Fruit fly (Drosophila melanogaster): Measurements from ENCODE around the gene wol.

wol gene

dm6 chr2L:8319858-8320525 is 17.2 kb upstream of the wol start, which contains the start of the genes mtsh and strat (continued):
- TF ChIP-seq nau (GFP tag; optimal IDR thresholded peaks at IDR 0.05) (no peak), Xbp1 (GFP tag; optimal IDR thresholded peaks at IDR 0.05) (peak; percentile 66), CG10274 (GFP tag; optimal IDR thresholded peaks at IDR 0.05) (peak; percentile 27), gsb (GFP tag; IDR thresholded peaks at IDR 0.05) (peak; percentile 33; the same call in 1 of the 2 replicates), ac (GFP tag; optimal IDR thresholded peaks at IDR 0.05) (peak; percentile 35), Side (GFP tag; optimal IDR thresholded peaks at IDR 0.05) (peak; percentile 72), ara (GFP tag; IDR thresholded peaks at IDR 0.05) (0 out of 2 replicates have a peak, but pooled peaks have one; percentile 42), dysf (GFP tag; IDR thresholded peaks at IDR 0.05) (peak; percentile 45; the same call in 2 of the 3 replicates), chn (GFP tag; optimal IDR thresholded peaks at IDR 0.05) (peak; percentile 28), jing (GFP tag; optimal IDR thresholded peaks at IDR 0.05) (peak; percentile 20), toy (GFP tag; IDR thresholded peaks at IDR 0.05) (no peak), CG15696 (tag; optimal IDR thresholded peaks at IDR 0.05) (no peak), Dbx (GFP tag; IDR thresholded peaks at IDR 0.05) (no peak), CG17385 (GFP tag; optimal IDR thresholded peaks at IDR 0.05) (peak; percentile 47), her (GFP tag; optimal IDR thresholded peaks at IDR 0.05) (peak; percentile 61), HLH3B (GFP tag; IDR thresholded peaks at IDR 0.05) (peak; percentile 41; the same call in 1 of the 2 replicates), so (GFP tag; IDR thresholded peaks at IDR 0.05) (peak; percentile 60; the same call in 1 of the 3 replicates), emc (GFP tag; optimal IDR thresholded peaks at IDR 0.05) (no peak), mld (GFP tag; IDR thresholded peaks at IDR 0.05; ENCODE audit: partially characterized antibody) (no peak), BtbVII (GFP tag; optimal IDR thresholded peaks at IDR 0.05) (peak; percentile 52), chinmo (GFP tag; IDR thresholded peaks at IDR 0.05; ENCODE audit: partially characterized antibody) (peak; percentile 88; the same call in 3 of the 4 replicates), sr (GFP tag; IDR thresholded peaks at IDR 0.05) (peak; percentile 47; the same call in 1 of the 3 replicates), vfl (GFP tag; optimal IDR thresholded peaks at IDR 0.05) (peak; percentile 38), CG3726 (GFP tag; IDR thresholded peaks at IDR 0.05) (no peak), kah (GFP tag; optimal IDR thresholded peaks at IDR 0.05) (peak; percentile 26), cato (GFP tag; optimal IDR thresholded peaks at IDR 0.05; ENCODE audit: borderline replicate concordance) (peak; percentile 13), CG9437 (GFP tag; optimal IDR thresholded peaks at IDR 0.05) (peak; percentile 61), CG31441 (GFP tag; IDR thresholded peaks at IDR 0.05) (no peak; the same call in none of the 2 replicates), lilli (GFP tag; optimal IDR thresholded peaks at IDR 0.05) (peak; percentile 58), Dek (tag; optimal IDR thresholded peaks at IDR 0.05) (peak; percentile 13), CG11695 (GFP tag; IDR thresholded peaks at IDR 0.05) (no peak), maf-S (GFP tag; optimal IDR thresholded peaks at IDR 0.05) (peak; percentile 57), Oli (tag; optimal IDR thresholded peaks at IDR 0.05) (no peak), slou (GFP tag; optimal IDR thresholded peaks at IDR 0.05) (peak; percentile 30), Pdp1 (GFP tag; optimal IDR thresholded peaks at IDR 0.05) (peak in 1 of 2 experiments; percentile 8), CG11085 (GFP tag; IDR thresholded peaks at IDR 0.05) (peak; percentile 21; the same call in 1 of the 2 replicates), CG8388 (GFP tag; optimal IDR thresholded peaks at IDR 0.05) (peak; percentile 48), D (optimal IDR thresholded peaks at IDR 0.05) (no peak), D (GFP tag; optimal IDR thresholded peaks at IDR 0.05) (peak; percentile 53), disco-r (GFP tag; optimal IDR thresholded peaks at IDR 0.05) (peak; percentile 29), Dp (GFP tag; optimal IDR thresholded peaks at IDR 0.05) (peak; percentile 85), CG10979 (tag; optimal IDR thresholded peaks at IDR 0.05) (peak; percentile 55), CG14014 (GFP tag; IDR thresholded peaks at IDR 0.05) (peak; percentile 9; the same call in 1 of the 2 replicates), crc (GFP tag; optimal IDR thresholded peaks at IDR 0.05) (no peak), insv (GFP tag; optimal IDR thresholded peaks at IDR 0.05) (peak in 1 of 2 experiments; percentile 58), CG34422 (GFP tag; IDR thresholded peaks at IDR 0.05) (no peak; the same call in 2 of the 3 replicates), CG8359 (GFP tag; optimal IDR thresholded peaks at IDR 0.05; ENCODE audit: borderline replicate concordance) (peak; percentile 22), HLH4C (GFP tag; IDR thresholded peaks at IDR 0.05; ENCODE audit: partially characterized antibody) (peak; percentile 74), tgo (GFP tag; IDR thresholded peaks at IDR 0.05) (peak; percentile 41; the same call in 2 of the 3 replicates)
